Worm (Caenorhabditis elegans) whole organism, L3 larva: ENCODE measurements around the gene ads-1.

Experiments
- R02D3.7 ChIP-seq: fragments of 150-350 bp; optimal IDR thresholded peaks from 2 replicates; lab custom pipeline; 2014; ENCODE audit warnings: missing biosample characterization, missing genetic modification characterization
- ama-1 ChIP-seq: fragments of 150-350 bp; optimal IDR thresholded peaks from 2 replicates; lab custom pipeline; 2018
- ceh-16 ChIP-seq: sonication (generic microtip); optimal IDR thresholded peaks from 2 replicates; lab custom pipeline; 2017; ENCODE audit warnings: missing biosample characterization, missing genetic modification characterization
- ceh-28 ChIP-seq: fragments of 150-350 bp; optimal IDR thresholded peaks from 2 replicates; lab custom pipeline; 2014; ENCODE audit warnings: missing biosample characterization, missing genetic modification reagents, missing genetic modification characterization
- ceh-82 ChIP-seq: fragments of 150-350 bp; optimal IDR thresholded peaks from 2 replicates; lab custom pipeline; 2014; ENCODE audit warnings: missing biosample characterization, missing genetic modification characterization
- ceh-9 ChIP-seq: sonication (generic microtip); optimal IDR thresholded peaks from 2 replicates; lab custom pipeline; 2018; ENCODE audit warnings: missing biosample characterization, missing genetic modification characterization
- daf-12 ChIP-seq: fragments of 150-350 bp; optimal IDR thresholded peaks from 2 replicates; lab custom pipeline; 2014; ENCODE audit warnings: missing biosample characterization, missing genetic modification reagents, missing genetic modification characterization
- egl-5 ChIP-seq: fragments of 150-350 bp; optimal IDR thresholded peaks from 2 replicates; lab custom pipeline; 2017; ENCODE audit warnings: missing biosample characterization, missing genetic modification reagents, missing genetic modification characterization, inconsistent platforms
- elt-2 ChIP-seq: sonication (generic microtip); optimal IDR thresholded peaks from 2 replicates; lab custom pipeline; 2016; ENCODE audit warnings: missing genetic modification reagents, mild to moderate bottlenecking, missing genetic modification characterization, missing compliant biosample characterization
- elt-3 ChIP-seq, 3 experiments: fragments of 150-350 bp in 1 of 3; sonication (generic microtip) in 2 of 3; optimal IDR thresholded peaks; 2 replicates in 2 of 3; 4 replicates in 1 of 3; lab custom pipeline; 2014 to 2017; ENCODE audit warnings: missing biosample characterization in 3 of 3, missing genetic modification characterization in 3 of 3
- eor-1 ChIP-seq, 2 experiments: fragments of 150-350 bp; optimal IDR thresholded peaks; 2 replicates each; lab custom pipeline; 2014 to 2018; ENCODE audit warnings: missing biosample characterization in 2 of 2, missing genetic modification characterization in 2 of 2
- fkh-10 ChIP-seq: sonication (generic microtip); optimal IDR thresholded peaks from 2 replicates; lab custom pipeline; 2017; ENCODE audit warnings: missing biosample characterization, missing genetic modification reagents, missing genetic modification characterization
- fkh-2 ChIP-seq: fragments of 150-350 bp; optimal IDR thresholded peaks from 2 replicates; lab custom pipeline; 2014; ENCODE audit warnings: missing biosample characterization, missing genetic modification reagents, missing genetic modification characterization
- fos-1 ChIP-seq: fragments of 150-350 bp; optimal IDR thresholded peaks from 2 replicates; lab custom pipeline; 2014; ENCODE audit warnings: missing biosample characterization, missing genetic modification characterization
- hmg-11 ChIP-seq: sonication (generic microtip); optimal IDR thresholded peaks from 2 replicates; lab custom pipeline; 2016; ENCODE audit warnings: missing genetic modification characterization, missing compliant biosample characterization
- lin-15B ChIP-seq: fragments of 150-350 bp; optimal IDR thresholded peaks from 2 replicates; lab custom pipeline; 2014; ENCODE audit warnings: missing biosample characterization, missing genetic modification characterization
- lin-39 ChIP-seq: fragments of 150-350 bp; optimal IDR thresholded peaks from 2 replicates; lab custom pipeline; 2018; ENCODE audit warnings: missing biosample characterization, missing genetic modification reagents, missing genetic modification characterization
- lsy-12 ChIP-seq: sonication (generic microtip); optimal IDR thresholded peaks from 2 replicates; lab custom pipeline; 2016; ENCODE audit warnings: mild to moderate bottlenecking, missing genetic modification characterization, missing compliant biosample characterization
- mdl-1 ChIP-seq: fragments of 150-350 bp; optimal IDR thresholded peaks from 2 replicates; lab custom pipeline; 2014; ENCODE audit warnings: missing biosample characterization, missing genetic modification characterization
- mml-1 ChIP-seq: fragments of 150-350 bp; sonication (generic microtip); optimal IDR thresholded peaks from 3 replicates; lab custom pipeline; 2014; ENCODE audit warnings: missing biosample characterization, missing genetic modification characterization
- nfya-1 ChIP-seq: sonication (generic microtip); optimal IDR thresholded peaks from 2 replicates; lab custom pipeline; 2017; ENCODE audit warnings: missing genetic modification characterization, mild to moderate bottlenecking, missing compliant biosample characterization, antibody characterized with exemption, moderate library complexity; ENCODE audit not compliant: insufficient read depth
- nhr-11 ChIP-seq: fragments of 150-350 bp; optimal IDR thresholded peaks from 2 replicates; lab custom pipeline; 2014; ENCODE audit warnings: missing biosample characterization, missing genetic modification characterization
- nhr-23 ChIP-seq: fragments of 150-350 bp; optimal IDR thresholded peaks from 2 replicates; lab custom pipeline; 2014; ENCODE audit warnings: missing biosample characterization, missing genetic modification reagents, missing genetic modification characterization
- nhr-237 ChIP-seq: fragments of 150-350 bp; optimal IDR thresholded peaks from 2 replicates; lab custom pipeline; 2014; ENCODE audit warnings: missing biosample characterization, missing genetic modification characterization
- nhr-25 ChIP-seq: sonication (generic microtip); optimal IDR thresholded peaks from 2 replicates; lab custom pipeline; 2017; ENCODE audit warnings: missing biosample characterization, missing genetic modification characterization
- nhr-28 ChIP-seq: fragments of 150-350 bp; optimal IDR thresholded peaks from 2 replicates; lab custom pipeline; 2014; ENCODE audit warnings: missing biosample characterization, missing genetic modification characterization
- nhr-43 ChIP-seq: sonication (generic microtip); optimal IDR thresholded peaks from 2 replicates; lab custom pipeline; 2016; ENCODE audit warnings: mild to moderate bottlenecking, missing genetic modification characterization, missing compliant biosample characterization; ENCODE audit not compliant: poor library complexity, severe bottlenecking
- nhr-67 ChIP-seq: fragments of 150-350 bp; optimal IDR thresholded peaks from 2 replicates; lab custom pipeline; 2014; ENCODE audit warnings: missing biosample characterization, missing genetic modification characterization
- nhr-76 ChIP-seq: fragments of 150-350 bp; sonication (generic microtip); optimal IDR thresholded peaks from 5 replicates; lab custom pipeline; 2014; ENCODE audit warnings: missing biosample characterization, missing genetic modification characterization
- nhr-77 ChIP-seq: fragments of 150-350 bp; optimal IDR thresholded peaks from 2 replicates; lab custom pipeline; 2014; ENCODE audit warnings: missing biosample characterization, missing genetic modification characterization
- pha-4 ChIP-seq: fragments of 150-350 bp; optimal IDR thresholded peaks from 2 replicates; lab custom pipeline; 2014; ENCODE audit warnings: missing biosample characterization, missing genetic modification reagents, missing genetic modification characterization
- pqm-1 ChIP-seq: fragments of 150-350 bp; optimal IDR thresholded peaks from 2 replicates; lab custom pipeline; 2017; ENCODE audit warnings: missing biosample characterization, missing genetic modification characterization, inconsistent platforms
- sea-2 ChIP-seq: fragments of 150-350 bp; sonication (generic microtip); optimal IDR thresholded peaks from 4 replicates; lab custom pipeline; 2014; ENCODE audit warnings: missing biosample characterization, missing genetic modification reagents, missing genetic modification characterization
- snpc-4 ChIP-seq: fragments of 150-350 bp; optimal IDR thresholded peaks from 2 replicates; lab custom pipeline; 2014; ENCODE audit warnings: missing biosample characterization, missing genetic modification characterization
- tbx-2 ChIP-seq: sonication (generic microtip); optimal IDR thresholded peaks from 2 replicates; lab custom pipeline; 2016; ENCODE audit warnings: mild to moderate bottlenecking, missing genetic modification characterization, missing compliant biosample characterization
- unc-39 ChIP-seq: sonication (generic microtip); optimal IDR thresholded peaks from 4 replicates; lab custom pipeline; 2017; ENCODE audit warnings: missing biosample characterization, missing genetic modification characterization
- unc-62 ChIP-seq: fragments of 150-350 bp; sonication (generic microtip); optimal IDR thresholded peaks from 4 replicates; lab custom pipeline; 2014; ENCODE audit warnings: missing biosample characterization, missing genetic modification reagents, missing genetic modification characterization
- zag-1 ChIP-seq: fragments of 150-350 bp; optimal IDR thresholded peaks from 2 replicates; lab custom pipeline; 2014; ENCODE audit warnings: missing biosample characterization, missing genetic modification characterization
- ztf-11 ChIP-seq: fragments of 150-350 bp; optimal IDR thresholded peaks from 2 replicates; lab custom pipeline; 2014; ENCODE audit warnings: missing biosample characterization, missing genetic modification characterization
- ztf-4 ChIP-seq: fragments of 150-350 bp; optimal IDR thresholded peaks from 2 replicates; lab custom pipeline; 2014; ENCODE audit warnings: missing biosample characterization, missing genetic modification characterization

Gene ads-1

DNA sequence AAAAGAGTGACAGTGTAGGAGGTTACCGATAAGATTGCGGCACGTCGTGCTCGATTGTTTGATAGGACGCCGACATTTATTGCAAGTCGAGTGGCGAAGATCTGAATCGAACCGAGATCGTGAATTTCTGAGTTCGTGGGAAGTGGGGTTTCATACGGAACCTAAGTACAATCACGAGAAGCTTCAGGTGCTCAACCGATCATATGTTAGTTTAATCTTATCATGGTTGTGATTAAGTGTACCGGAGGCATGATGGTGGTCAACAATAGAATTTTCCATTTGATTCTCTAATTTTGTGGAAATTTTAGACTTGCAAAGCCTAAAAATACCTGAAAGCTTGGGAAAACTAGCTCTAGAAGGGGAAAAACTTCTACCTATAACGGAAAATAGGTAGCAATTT, at the start of gene ads-1:
ads-1 (minus strand) TSS at position 101 of the 400 bp plus-strand sequence.
- TF ChIP-seq ceh-28 (tag; lab: Kevin White, UChicago) (no peak), lin-15B (tag; lab: Kevin White, UChicago) (no peak), daf-12 (no peak), snpc-4 (tag; lab: Kevin White, UChicago) (no peak), lin-39 (tag; lab: Kevin White, UChicago) (no peak), elt-3 (tag; optimal IDR thresholded peaks at IDR 0.05; lab: Kevin White, UChicago) (no peak), fos-1 (tag; lab: Kevin White, UChicago) (no peak), ceh-82 (no peak), mml-1 (tag; lab: Kevin White, UChicago) (no peak), nhr-25 (tag; lab: Kevin White, UChicago) (no peak), nhr-28 (no peak), tbx-2 (tag; lab: Kevin White, UChicago) (no peak), zag-1 (tag; lab: Kevin White, UChicago) (no peak), pqm-1 (tag; lab: Kevin White, UChicago) (no peak)

ce11 chrIII:347351-347750, 49.0 kb upstream of the ads-1 start:
- TF ChIP-seq eor-1 (tag; optimal IDR thresholded peaks at IDR 0.05; lab: Kevin White, UChicago) (no peak), ceh-16 (tag; lab: Kevin White, UChicago) (no peak), fkh-2 (no peak), nhr-77 (tag; lab: Kevin White, UChicago) (no peak), nfya-1 (tag; lab: Kevin White, UChicago) (no peak), lin-15B (tag; lab: Kevin White, UChicago) (no peak), R02D3.7 (tag; lab: Kevin White, UChicago) (no peak), nhr-25 (tag; lab: Kevin White, UChicago) (no peak), nhr-67 (no peak)

DNA sequence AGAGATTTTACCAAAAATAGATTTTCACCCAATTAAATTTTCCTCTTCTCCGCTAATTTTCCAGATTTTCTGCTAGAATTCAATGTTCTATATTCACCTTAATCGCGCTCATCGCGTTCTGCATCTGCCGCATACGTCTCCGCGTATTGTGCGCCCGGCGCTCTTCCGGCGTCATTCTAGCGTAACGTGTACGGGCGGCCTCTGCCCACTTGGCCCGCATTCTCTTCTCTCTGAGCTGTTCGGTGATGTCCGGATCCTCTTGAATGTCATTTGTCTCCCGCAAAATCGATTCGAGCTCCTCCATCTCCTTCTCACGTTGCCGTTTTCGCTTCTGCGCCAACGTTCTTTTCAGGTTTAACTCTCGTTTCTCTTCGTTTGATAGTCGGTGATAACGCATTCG, 48.6 kb upstream of the ads-1 start:
- TF ChIP-seq nhr-25 (tag; lab: Kevin White, UChicago) (peak; percentile 37), nhr-28 (no peak), ama-1 (peak; percentile 73), ceh-9 (tag; lab: Kevin White, UChicago) (no peak)
- TF ChIP-seq, all 47 proteins: peak for 2

- TF ChIP-seq mdl-1 (tag; lab: Kevin White, UChicago) (no peak), lsy-12 (no peak), fkh-10 (GFP tag; lab: Kevin White, UChicago) (no peak), pha-4 (tag; lab: Kevin White, UChicago) (no peak), ama-1 (peak; percentile 16), ztf-11 (tag; lab: Kevin White, UChicago) (no peak), nhr-11 (no peak), sea-2 (no peak)
Measured at ce11 chrIII:345503-345902, 47.1 kb upstream of the ads-1 start.

DNA sequence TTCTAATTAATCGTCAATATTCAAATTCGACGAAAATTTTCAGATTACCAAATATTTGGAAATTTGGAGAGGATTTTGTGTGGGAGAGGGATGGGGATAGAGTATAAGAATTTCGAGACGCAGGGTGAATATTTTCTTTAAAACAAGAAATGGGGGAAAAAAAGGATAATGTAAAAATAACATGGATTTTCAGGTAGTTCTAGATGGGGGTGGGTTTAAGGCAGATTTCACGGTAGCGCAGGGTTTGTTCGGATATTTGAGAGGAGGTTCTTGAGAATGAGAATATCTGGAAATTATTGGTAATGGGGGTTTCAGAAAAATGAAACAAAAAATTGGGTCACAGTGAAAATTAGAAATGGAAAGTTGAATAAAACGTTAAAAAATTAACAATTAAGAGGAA, 46.0 kb upstream of the ads-1 start:
- TF ChIP-seq ztf-4 (tag; lab: Kevin White, UChicago) (peak; percentile 38), lsy-12 (peak; percentile 59), ama-1 (peak; percentile 92), nhr-28 (no peak), snpc-4 (tag; lab: Kevin White, UChicago) (no peak)
- TF ChIP-seq, all 47 proteins: peak for 3

- TF ChIP-seq ama-1, result peak; percentile 9
- no peak for TF ChIP-seq ceh-82
- TF ChIP-seq unc-62 (GFP tag; lab: Kevin White, UChicago), result no peak
- TF ChIP-seq lin-15B (tag; lab: Kevin White, UChicago), result peak; percentile 34
- TF ChIP-seq nhr-23 (tag; lab: Kevin White, UChicago), result no peak
- TF ChIP-seq unc-39, result no peak
- TF ChIP-seq mml-1 (tag; lab: Kevin White, UChicago), result no peak
- TF ChIP-seq lin-39 (tag; lab: Kevin White, UChicago), result no peak
- no peak for TF ChIP-seq pqm-1 (tag; lab: Kevin White, UChicago)
- peak; percentile 27 for TF ChIP-seq elt-2
- TF ChIP-seq mdl-1 (tag; lab: Kevin White, UChicago), result no peak
- no peak for TF ChIP-seq nhr-25 (tag; lab: Kevin White, UChicago)
- no peak for TF ChIP-seq egl-5
- TF ChIP-seq nhr-237 (tag; lab: Kevin White, UChicago), result no peak
- peak; percentile 10 for TF ChIP-seq nfya-1 (tag; lab: Kevin White, UChicago)
- peak; percentile 1 for TF ChIP-seq nhr-43 (tag; lab: Kevin White, UChicago)
- TF ChIP-seq ceh-28 (tag; lab: Kevin White, UChicago), result peak; percentile 22
- TF ChIP-seq pha-4 (tag; lab: Kevin White, UChicago), result peak; percentile 25
- TF ChIP-seq nhr-11, result no peak
- TF ChIP-seq hmg-11 (tag; lab: Kevin White, UChicago), result peak; percentile 62
- TF ChIP-seq ceh-16 (tag; lab: Kevin White, UChicago), result no peak
- no peak for TF ChIP-seq sea-2
- TF ChIP-seq nhr-76 (tag; lab: Kevin White, UChicago), result no peak
Measured at ce11 chrIII:343346-344220, 45.2 kb upstream of the ads-1 start.
